Fruit fly (Drosophila melanogaster): ENCODE results near the gene CG45690.
A peak's percentile ranks its signal among the peaks of the same experiment; 100 is the strongest.

Gene CG45690

DNA sequence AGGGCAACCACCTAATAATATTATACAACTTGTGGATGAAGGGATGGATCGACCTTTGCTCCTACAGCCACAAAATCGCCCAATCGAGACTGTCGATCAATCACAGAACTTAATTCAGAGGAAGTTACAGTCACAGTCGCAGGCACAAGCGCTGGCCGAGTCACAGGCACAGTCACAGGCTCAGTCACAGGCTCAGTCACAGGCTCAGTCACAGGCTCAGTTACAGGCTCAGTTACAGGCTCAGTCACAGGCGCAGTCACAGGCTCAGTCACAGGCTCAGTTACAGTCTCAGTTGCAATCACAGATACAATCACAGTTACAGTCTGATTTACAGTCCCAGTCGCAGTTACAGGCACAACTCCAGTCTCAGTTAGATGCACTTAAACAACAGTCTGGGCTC is 11.4 kb upstream of the CG45690 start:
- TF ChIP-seq CG34367 (tag; optimal IDR thresholded peaks at IDR 0.05) (no peak), D1 (tag; optimal IDR thresholded peaks at IDR 0.05) (no peak), fd96Ca (GFP tag; IDR thresholded peaks at IDR 0.05) (no peak), CG9948 (tag; optimal IDR thresholded peaks at IDR 0.05) (no peak), Pif1A (GFP tag; optimal IDR thresholded peaks at IDR 0.05) (no peak), CG8159 (tag; optimal IDR thresholded peaks at IDR 0.05) (no peak), gl (tag; optimal IDR thresholded peaks at IDR 0.05) (no peak), CG17806 (tag; optimal IDR thresholded peaks at IDR 0.05) (no peak), CG8301 (tag; optimal IDR thresholded peaks at IDR 0.05) (no peak)

dm6 chr2L:10647720-10648349 is 10.2 kb upstream of the CG45690 start:
- TF ChIP-seq Pif1B (GFP tag; optimal IDR thresholded peaks at IDR 0.05), result no peak
- TF ChIP-seq Ets98B (GFP tag; IDR thresholded peaks at IDR 0.05), result no peak
- TF ChIP-seq CG8159 (tag; optimal IDR thresholded peaks at IDR 0.05), result no peak
- TF ChIP-seq D1 (tag; optimal IDR thresholded peaks at IDR 0.05), result no peak
- no peak for TF ChIP-seq CG12605 (GFP tag; IDR thresholded peaks at IDR 0.05)
- TF ChIP-seq CG32121 (GFP tag; IDR thresholded peaks at IDR 0.05), result no peak
- no peak for TF ChIP-seq CG15710 (tag; optimal IDR thresholded peaks at IDR 0.05)
- TF ChIP-seq CG4496 (GFP tag; IDR thresholded peaks at IDR 0.05), result no peak
- TF ChIP-seq CG13204 (GFP tag; optimal IDR thresholded peaks at IDR 0.05), result no peak
- no peak for TF ChIP-seq fd96Ca (GFP tag; IDR thresholded peaks at IDR 0.05)
- TF ChIP-seq CG9948 (tag; optimal IDR thresholded peaks at IDR 0.05), result no peak
- TF ChIP-seq gl (tag; optimal IDR thresholded peaks at IDR 0.05), result no peak
- TF ChIP-seq CG14655 (GFP tag; optimal IDR thresholded peaks at IDR 0.05), result no peak
- TF ChIP-seq EcR (GFP tag; optimal IDR thresholded peaks at IDR 0.05), result no peak

DNA sequence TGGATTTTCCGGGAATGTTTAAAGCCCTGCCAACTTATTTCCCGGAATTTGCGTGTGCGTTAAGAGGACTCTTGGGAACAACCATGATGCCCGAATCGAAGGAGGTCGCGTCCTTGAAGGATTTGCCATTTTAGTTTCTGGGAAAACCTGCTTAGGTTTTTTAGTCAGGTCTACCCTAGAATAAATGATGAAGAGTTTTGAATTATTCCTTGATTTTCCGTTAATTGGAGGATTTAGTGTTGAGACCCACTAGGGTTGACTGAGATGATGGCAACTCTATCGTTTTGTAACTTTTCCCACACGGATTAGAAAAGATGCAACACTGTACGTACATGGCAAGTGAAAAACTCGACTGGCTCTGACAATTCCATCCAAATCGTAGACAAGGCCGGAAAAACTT is 6.8 kb upstream of the CG45690 start, which contains the start of gene dbf:
Gene dbf (plus strand): TSS at position 301 of the 400 bp plus-strand sequence.
- no peak for TF ChIP-seq CG15710 (tag; optimal IDR thresholded peaks at IDR 0.05)
- no peak for TF ChIP-seq Snoo (tag; optimal IDR thresholded peaks at IDR 0.05)
- TF ChIP-seq Ets98B (GFP tag; IDR thresholded peaks at IDR 0.05), result no peak
- no peak for TF ChIP-seq CG4496 (GFP tag; IDR thresholded peaks at IDR 0.05)
- no peak for TF ChIP-seq gl (tag; optimal IDR thresholded peaks at IDR 0.05)
- TF ChIP-seq D1 (tag; optimal IDR thresholded peaks at IDR 0.05), result no peak
- no peak for TF ChIP-seq CG14655 (GFP tag; optimal IDR thresholded peaks at IDR 0.05)
- no peak for TF ChIP-seq fd96Ca (GFP tag; IDR thresholded peaks at IDR 0.05)
- no peak for TF ChIP-seq CG13204 (GFP tag; optimal IDR thresholded peaks at IDR 0.05)
- no peak for TF ChIP-seq CG9948 (tag; optimal IDR thresholded peaks at IDR 0.05)
- no peak for TF ChIP-seq Pif1A (GFP tag; optimal IDR thresholded peaks at IDR 0.05)

dm6 chr2L:10654520-10654919 is 3.6 kb upstream of the CG45690 start:
- no peak for TF ChIP-seq CG15710 (tag; optimal IDR thresholded peaks at IDR 0.05)
- TF ChIP-seq Pif1A (GFP tag; optimal IDR thresholded peaks at IDR 0.05), result no peak
- TF ChIP-seq CG34367 (tag; optimal IDR thresholded peaks at IDR 0.05), result no peak
- TF ChIP-seq CG17806 (tag; optimal IDR thresholded peaks at IDR 0.05), result no peak
- no peak for TF ChIP-seq rn (GFP tag; IDR thresholded peaks at IDR 0.05)
- no peak for TF ChIP-seq Snoo (tag; optimal IDR thresholded peaks at IDR 0.05)
- no peak for TF ChIP-seq Ets98B (GFP tag; IDR thresholded peaks at IDR 0.05)
- no peak for TF ChIP-seq CG8159 (tag; optimal IDR thresholded peaks at IDR 0.05)
- no peak for TF ChIP-seq CG4496 (GFP tag; IDR thresholded peaks at IDR 0.05)

DNA sequence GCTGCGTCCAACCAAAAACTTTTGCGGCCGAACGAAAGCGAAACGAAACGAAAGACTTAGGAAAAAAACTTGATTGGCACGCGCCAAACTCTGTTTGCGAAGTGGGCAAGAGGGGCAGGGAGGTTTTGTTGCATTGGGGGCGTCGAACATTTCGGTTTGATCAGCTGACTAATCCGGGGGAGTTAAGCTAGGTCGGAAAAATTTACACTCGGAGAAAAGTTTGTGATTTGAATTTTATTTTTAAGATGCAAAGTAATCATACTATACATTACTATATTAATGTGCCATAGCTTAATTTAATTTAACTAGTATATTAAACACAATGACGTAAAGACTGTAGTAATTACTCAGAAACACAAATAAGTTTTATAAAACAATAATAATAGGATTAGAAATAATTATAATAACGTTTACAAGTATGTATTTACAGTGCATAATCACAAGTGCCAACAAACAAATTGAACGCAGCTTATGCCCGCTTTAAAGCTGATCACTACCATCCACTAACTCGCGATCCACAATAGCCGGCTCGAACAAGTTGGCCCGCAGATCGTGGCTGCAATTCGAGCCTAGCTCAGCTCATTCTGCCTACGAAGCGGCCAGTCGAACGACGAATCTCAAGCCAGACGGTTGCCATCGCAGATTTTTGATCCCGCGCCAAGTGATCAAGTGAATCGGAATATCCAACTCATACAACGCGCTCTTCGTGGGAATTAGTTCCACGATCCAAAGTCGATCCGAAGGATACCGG is 3.6 kb downstream of the CG45690 start, which contains the start of gene CG31871:
Gene CG31871 (plus strand): TSS at position 592 of the 751 bp plus-strand sequence.
- TF ChIP-seq Pif1A (GFP tag; optimal IDR thresholded peaks at IDR 0.05) (no peak), gl (tag; optimal IDR thresholded peaks at IDR 0.05) (no peak), CG13204 (GFP tag; optimal IDR thresholded peaks at IDR 0.05) (no peak), fd96Ca (GFP tag; IDR thresholded peaks at IDR 0.05) (no peak), CG4496 (GFP tag; IDR thresholded peaks at IDR 0.05) (peak; percentile 82), CG32121 (GFP tag; IDR thresholded peaks at IDR 0.05) (peak; percentile 89), CG9948 (tag; optimal IDR thresholded peaks at IDR 0.05) (peak; percentile 85), CG8159 (tag; optimal IDR thresholded peaks at IDR 0.05) (peak; percentile 76), Pif1B (GFP tag; optimal IDR thresholded peaks at IDR 0.05) (peak; percentile 33), CG34367 (tag; optimal IDR thresholded peaks at IDR 0.05) (peak; percentile 65), Snoo (tag; optimal IDR thresholded peaks at IDR 0.05) (no peak), EcR (GFP tag; optimal IDR thresholded peaks at IDR 0.05) (no peak), CG12605 (GFP tag; IDR thresholded peaks at IDR 0.05) (peak; percentile 83), CG17806 (tag; optimal IDR thresholded peaks at IDR 0.05) (peak; percentile 77), CG15710 (tag; optimal IDR thresholded peaks at IDR 0.05) (peak; percentile 55), CG10348 (GFP tag; IDR thresholded peaks at IDR 0.05) (peak; percentile 52; the same call in 1 of the 2 replicates), rn (GFP tag; IDR thresholded peaks at IDR 0.05) (peak; percentile 70), D1 (tag; optimal IDR thresholded peaks at IDR 0.05) (peak; percentile 73), CG8301 (tag; optimal IDR thresholded peaks at IDR 0.05) (peak; percentile 90), Ets98B (GFP tag; IDR thresholded peaks at IDR 0.05) (peak; percentile 75), CG14655 (GFP tag; optimal IDR thresholded peaks at IDR 0.05) (peak; percentile 90)

DNA sequence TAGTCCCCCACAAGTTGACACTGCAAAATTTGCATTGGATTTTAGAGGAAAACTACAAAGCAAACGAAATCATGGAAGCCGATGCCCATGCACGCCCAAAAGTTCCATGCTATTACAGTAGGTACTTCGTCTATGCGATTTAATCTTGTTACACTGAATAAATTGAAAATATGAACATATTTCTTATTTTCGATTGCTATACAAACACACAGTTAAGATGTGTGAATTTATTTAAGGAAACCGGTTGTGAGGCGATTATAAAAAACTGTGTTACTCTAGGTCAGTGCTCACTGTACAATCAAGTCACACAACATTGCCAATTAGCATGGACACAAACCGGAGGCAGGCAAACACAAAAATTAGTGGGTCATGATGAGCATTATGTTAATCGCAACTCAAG is 7.5 kb downstream of the CG45690 start:
- TF ChIP-seq CG4496 (GFP tag; IDR thresholded peaks at IDR 0.05) (peak; percentile 86; the same call in 2 of the 3 replicates), CG12605 (GFP tag; IDR thresholded peaks at IDR 0.05) (peak; percentile 82), CG13204 (GFP tag; optimal IDR thresholded peaks at IDR 0.05) (no peak), Pif1B (GFP tag; optimal IDR thresholded peaks at IDR 0.05) (peak; percentile 75), Pif1A (GFP tag; optimal IDR thresholded peaks at IDR 0.05) (peak; percentile 80), rn (GFP tag; IDR thresholded peaks at IDR 0.05) (peak; percentile 64), gl (tag; optimal IDR thresholded peaks at IDR 0.05) (peak; percentile 25), Snoo (tag; optimal IDR thresholded peaks at IDR 0.05) (peak; percentile 37), CG8301 (tag; optimal IDR thresholded peaks at IDR 0.05) (peak; percentile 75), CG32121 (GFP tag; IDR thresholded peaks at IDR 0.05) (peak; percentile 86), CG34367 (tag; optimal IDR thresholded peaks at IDR 0.05) (peak; percentile 62), CG8159 (tag; optimal IDR thresholded peaks at IDR 0.05) (peak; percentile 69), EcR (GFP tag; optimal IDR thresholded peaks at IDR 0.05) (no peak), D1 (tag; optimal IDR thresholded peaks at IDR 0.05) (no peak), CG15710 (tag; optimal IDR thresholded peaks at IDR 0.05) (peak; percentile 68), CG10348 (GFP tag; IDR thresholded peaks at IDR 0.05) (no peak), CG14655 (GFP tag; optimal IDR thresholded peaks at IDR 0.05) (peak; percentile 75), CG17806 (tag; optimal IDR thresholded peaks at IDR 0.05) (peak; percentile 73), CG9948 (tag; optimal IDR thresholded peaks at IDR 0.05) (peak; percentile 68), fd96Ca (GFP tag; IDR thresholded peaks at IDR 0.05) (peak; percentile 82; the same call in 2 of the 3 replicates), Ets98B (GFP tag; IDR thresholded peaks at IDR 0.05) (peak; percentile 90)

All from whole organism, pupa.